Fruit fly (Drosophila melanogaster): ENCODE results near the gene wb.

wb gene

DNA sequence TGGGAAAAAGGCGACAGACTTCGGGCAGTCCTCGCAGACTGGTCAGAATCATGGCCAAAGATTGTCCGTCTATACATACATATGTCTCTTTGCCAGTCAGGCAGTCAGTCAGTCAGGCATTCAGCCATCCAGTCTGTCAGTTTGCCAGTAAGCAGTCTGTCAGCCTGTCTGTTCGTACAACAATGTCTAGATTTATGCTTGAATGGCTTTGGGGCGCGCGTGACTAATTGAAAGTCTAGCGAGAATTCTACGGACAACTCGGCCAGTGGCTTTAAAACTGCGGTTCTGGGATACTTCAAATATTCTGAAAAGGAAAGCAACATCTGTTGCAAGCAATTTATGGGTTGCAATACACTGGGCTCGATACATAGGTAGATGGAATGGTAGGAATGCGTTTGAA lies 17.9 kb downstream of the wb start:
- TF ChIP-seq CG17806 (tag; optimal IDR thresholded peaks at IDR 0.05) (no peak), CG9948 (tag; optimal IDR thresholded peaks at IDR 0.05) (no peak), Snoo (tag; optimal IDR thresholded peaks at IDR 0.05) (no peak), EcR (GFP tag; optimal IDR thresholded peaks at IDR 0.05) (no peak), fd96Ca (GFP tag; IDR thresholded peaks at IDR 0.05) (no peak), CG15710 (tag; optimal IDR thresholded peaks at IDR 0.05) (no peak), CG10348 (GFP tag; IDR thresholded peaks at IDR 0.05) (no peak), CG8159 (tag; optimal IDR thresholded peaks at IDR 0.05) (no peak), CG4496 (GFP tag; IDR thresholded peaks at IDR 0.05) (no peak), CG12605 (GFP tag; IDR thresholded peaks at IDR 0.05) (no peak), gl (tag; optimal IDR thresholded peaks at IDR 0.05) (no peak), CG14655 (GFP tag; optimal IDR thresholded peaks at IDR 0.05) (no peak), Ets98B (GFP tag; IDR thresholded peaks at IDR 0.05) (no peak), Pif1A (GFP tag; optimal IDR thresholded peaks at IDR 0.05) (no peak), CG13204 (GFP tag; optimal IDR thresholded peaks at IDR 0.05) (no peak), CG8301 (tag; optimal IDR thresholded peaks at IDR 0.05) (no peak)

DNA sequence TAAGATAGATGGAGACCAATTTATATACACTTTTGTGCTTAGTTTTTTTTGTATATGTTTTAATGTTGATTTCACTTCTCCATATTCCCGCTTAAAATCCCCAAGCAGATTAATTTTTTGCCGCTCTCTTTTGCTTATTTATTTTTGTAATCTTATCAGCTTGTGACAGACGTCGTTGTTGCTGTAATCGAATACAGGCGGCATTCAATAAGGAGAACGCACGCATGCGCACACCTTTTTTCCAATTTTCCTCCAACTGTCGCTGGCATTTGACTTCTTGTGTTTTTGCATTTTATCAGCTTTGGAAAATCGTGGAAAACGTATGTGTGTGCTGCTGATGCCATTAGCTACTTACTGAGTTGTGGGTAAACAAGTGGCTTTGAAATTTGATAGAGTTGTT lies 21.8 kb downstream of the wb start:
- TF ChIP-seq CG4496 (GFP tag; IDR thresholded peaks at IDR 0.05) (0 out of 3 replicates have a peak, but pooled peaks have one; percentile 13), D1 (tag; optimal IDR thresholded peaks at IDR 0.05) (no peak)

dm6 chr2L:14287907-14288306 lies 25.1 kb downstream of the wb start:
- TF ChIP-seq D1 (tag; optimal IDR thresholded peaks at IDR 0.05): peak; percentile 40
- no peak for TF ChIP-seq Pif1A (GFP tag; optimal IDR thresholded peaks at IDR 0.05)
- no peak for TF ChIP-seq gl (tag; optimal IDR thresholded peaks at IDR 0.05)

DNA sequence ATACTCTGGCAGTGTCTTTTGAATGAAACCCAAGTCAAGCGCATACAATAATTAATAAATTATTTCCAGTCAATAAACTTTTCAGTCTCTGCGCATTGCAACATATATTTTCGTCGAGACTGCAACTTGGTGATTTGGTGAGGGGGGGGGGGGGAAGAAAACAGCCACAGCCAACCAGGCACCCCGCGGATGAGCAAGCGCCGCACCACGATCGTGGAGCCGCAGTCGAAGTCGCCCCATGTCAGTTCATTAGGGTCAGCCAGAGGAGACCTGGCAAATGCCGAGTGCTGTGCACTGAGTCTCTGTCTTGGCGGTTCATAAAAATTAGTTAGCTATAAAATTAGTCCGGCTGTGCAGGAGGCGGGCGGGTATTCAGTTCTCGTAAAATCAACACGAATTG lies 29.9 kb downstream of the wb start:
- TF ChIP-seq CG13204 (GFP tag; optimal IDR thresholded peaks at IDR 0.05) (no peak), CG4496 (GFP tag; IDR thresholded peaks at IDR 0.05) (no peak), CG9948 (tag; optimal IDR thresholded peaks at IDR 0.05) (no peak), Pif1A (GFP tag; optimal IDR thresholded peaks at IDR 0.05) (no peak), CG17806 (tag; optimal IDR thresholded peaks at IDR 0.05) (no peak), Ets98B (GFP tag; IDR thresholded peaks at IDR 0.05) (no peak)

dm6 chr2L:14293917-14294316 lies 31.1 kb downstream of the wb start:
- TF ChIP-seq CG34367 (tag; optimal IDR thresholded peaks at IDR 0.05) (no peak), Snoo (tag; optimal IDR thresholded peaks at IDR 0.05) (no peak), fd96Ca (GFP tag; IDR thresholded peaks at IDR 0.05) (no peak), CG8159 (tag; optimal IDR thresholded peaks at IDR 0.05) (no peak), Pif1A (GFP tag; optimal IDR thresholded peaks at IDR 0.05) (no peak), CG15710 (tag; optimal IDR thresholded peaks at IDR 0.05) (no peak), CG8301 (tag; optimal IDR thresholded peaks at IDR 0.05) (no peak), CG17806 (tag; optimal IDR thresholded peaks at IDR 0.05) (no peak), D1 (tag; optimal IDR thresholded peaks at IDR 0.05) (no peak), CG12605 (GFP tag; IDR thresholded peaks at IDR 0.05) (no peak), gl (tag; optimal IDR thresholded peaks at IDR 0.05) (no peak), CG13204 (GFP tag; optimal IDR thresholded peaks at IDR 0.05) (no peak), CG10348 (GFP tag; IDR thresholded peaks at IDR 0.05) (no peak), CG4496 (GFP tag; IDR thresholded peaks at IDR 0.05) (no peak)

dm6 chr2L:14300718-14301361 lies 38.0 kb downstream of the wb start:
- TF ChIP-seq CG17806 (tag; optimal IDR thresholded peaks at IDR 0.05): no peak
- peak; percentile 40; the same call in 1 of the 3 replicates for TF ChIP-seq CG4496 (GFP tag; IDR thresholded peaks at IDR 0.05)
- no peak for TF ChIP-seq Pif1A (GFP tag; optimal IDR thresholded peaks at IDR 0.05)
- TF ChIP-seq CG8159 (tag; optimal IDR thresholded peaks at IDR 0.05): no peak
- no peak for TF ChIP-seq gl (tag; optimal IDR thresholded peaks at IDR 0.05)
- TF ChIP-seq Ets98B (GFP tag; IDR thresholded peaks at IDR 0.05): peak; percentile 19; the same call in 1 of the 2 replicates
- no peak for TF ChIP-seq CG32121 (GFP tag; IDR thresholded peaks at IDR 0.05)
- peak; percentile 4 for TF ChIP-seq Pif1B (GFP tag; optimal IDR thresholded peaks at IDR 0.05)
- no peak for TF ChIP-seq D1 (tag; optimal IDR thresholded peaks at IDR 0.05)
- TF ChIP-seq CG13204 (GFP tag; optimal IDR thresholded peaks at IDR 0.05): peak; percentile 19
- TF ChIP-seq CG10348 (GFP tag; IDR thresholded peaks at IDR 0.05): no peak
- no peak for TF ChIP-seq rn (GFP tag; IDR thresholded peaks at IDR 0.05)
- peak; percentile 10; the same call in 1 of the 2 replicates for TF ChIP-seq CG12605 (GFP tag; IDR thresholded peaks at IDR 0.05)
- no peak for TF ChIP-seq Snoo (tag; optimal IDR thresholded peaks at IDR 0.05)
- TF ChIP-seq EcR (GFP tag; optimal IDR thresholded peaks at IDR 0.05): no peak
- no peak for TF ChIP-seq CG34367 (tag; optimal IDR thresholded peaks at IDR 0.05)
- no peak for TF ChIP-seq CG8301 (tag; optimal IDR thresholded peaks at IDR 0.05)
- no peak for TF ChIP-seq CG9948 (tag; optimal IDR thresholded peaks at IDR 0.05)
- no peak for TF ChIP-seq CG14655 (GFP tag; optimal IDR thresholded peaks at IDR 0.05)
- TF ChIP-seq fd96Ca (GFP tag; IDR thresholded peaks at IDR 0.05): peak; percentile 18; the same call in 1 of the 3 replicates
- no peak for TF ChIP-seq CG15710 (tag; optimal IDR thresholded peaks at IDR 0.05)

DNA sequence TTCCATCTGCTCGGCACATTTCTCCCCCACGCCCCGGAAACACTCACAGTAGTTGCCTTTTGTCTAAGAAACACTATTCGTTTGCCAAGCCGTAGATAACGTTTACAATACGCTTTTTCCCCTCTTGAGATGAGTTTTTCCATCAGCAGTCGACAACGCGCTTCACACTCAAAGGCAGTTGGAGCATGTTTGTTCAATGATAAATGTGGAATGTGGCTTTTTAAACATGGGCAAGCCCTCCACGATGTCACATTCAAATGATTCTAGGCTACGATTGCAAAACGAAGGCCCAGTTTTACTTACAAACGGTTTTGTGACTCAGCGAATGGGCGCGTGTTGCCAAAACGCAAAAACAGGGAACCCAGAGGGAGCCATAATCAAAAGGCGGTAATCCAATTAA lies 39.7 kb downstream of the wb start:
- TF ChIP-seq CG8301 (tag; optimal IDR thresholded peaks at IDR 0.05) (no peak), rn (GFP tag; IDR thresholded peaks at IDR 0.05) (no peak), Ets98B (GFP tag; IDR thresholded peaks at IDR 0.05) (no peak), gl (tag; optimal IDR thresholded peaks at IDR 0.05) (no peak), CG17806 (tag; optimal IDR thresholded peaks at IDR 0.05) (no peak), CG34367 (tag; optimal IDR thresholded peaks at IDR 0.05) (no peak), Pif1A (GFP tag; optimal IDR thresholded peaks at IDR 0.05) (no peak), D1 (tag; optimal IDR thresholded peaks at IDR 0.05) (no peak)
